Fruit fly (Drosophila melanogaster) ovary, adult (tissue): ENCODE results near the gene Smg6.

ENCODE experiments used
- CG17801 ChIP-seq: fragments of 200-800 bp; optimal IDR thresholded peaks from 2 replicates; lab custom pipeline; 2019; ENCODE audit warnings: missing biosample characterization, mild to moderate bottlenecking, missing genetic modification characterization, moderate library complexity; ENCODE audit not compliant: partially characterized antibody

Smg6 gene

dm6 chr3R:25009745-25010446, 23.4 kb downstream of the Smg6 start:
- TF ChIP-seq CG17801 = no peak

dm6 chr3R:25005748-25006147, 27.5 kb downstream of the Smg6 start:
- TF ChIP-seq CG17801 = no peak

dm6 chr3R:25004763-25005162, 28.5 kb downstream of the Smg6 start:
- no peak for TF ChIP-seq CG17801

dm6 chr3R:25004064-25004463, 29.2 kb downstream of the Smg6 start:
- no peak for TF ChIP-seq CG17801

dm6 chr3R:25002257-25002656, 31.0 kb downstream of the Smg6 start:
- TF ChIP-seq CG17801 = no peak

DNA sequence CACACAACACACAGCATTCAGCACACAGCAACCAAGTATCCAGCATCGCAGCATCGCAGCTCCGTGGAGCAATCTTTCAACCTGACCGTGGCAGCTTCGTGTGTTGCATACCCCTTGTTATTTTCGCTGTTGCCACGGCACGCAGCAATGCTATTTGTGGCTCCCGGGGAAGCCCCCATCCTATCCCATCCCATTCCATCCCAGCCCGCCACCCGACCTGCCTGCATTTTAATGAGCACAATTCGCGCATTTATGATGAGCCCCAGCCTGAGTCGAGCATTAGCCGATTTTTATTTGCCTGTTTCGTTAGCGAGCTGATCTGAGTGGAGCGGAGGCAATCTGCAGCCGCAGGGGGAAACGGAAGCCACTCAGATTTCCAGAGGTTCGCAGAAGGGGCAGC, 33.7 kb downstream of the Smg6 start:
- no peak for TF ChIP-seq CG17801

dm6 chr3R:24997287-24997686, 36.0 kb downstream of the Smg6 start:
- TF ChIP-seq CG17801 = no peak

- no peak for TF ChIP-seq CG17801
Observed at dm6 chr3R:24996502-24996901, 36.8 kb downstream of the Smg6 start.

DNA sequence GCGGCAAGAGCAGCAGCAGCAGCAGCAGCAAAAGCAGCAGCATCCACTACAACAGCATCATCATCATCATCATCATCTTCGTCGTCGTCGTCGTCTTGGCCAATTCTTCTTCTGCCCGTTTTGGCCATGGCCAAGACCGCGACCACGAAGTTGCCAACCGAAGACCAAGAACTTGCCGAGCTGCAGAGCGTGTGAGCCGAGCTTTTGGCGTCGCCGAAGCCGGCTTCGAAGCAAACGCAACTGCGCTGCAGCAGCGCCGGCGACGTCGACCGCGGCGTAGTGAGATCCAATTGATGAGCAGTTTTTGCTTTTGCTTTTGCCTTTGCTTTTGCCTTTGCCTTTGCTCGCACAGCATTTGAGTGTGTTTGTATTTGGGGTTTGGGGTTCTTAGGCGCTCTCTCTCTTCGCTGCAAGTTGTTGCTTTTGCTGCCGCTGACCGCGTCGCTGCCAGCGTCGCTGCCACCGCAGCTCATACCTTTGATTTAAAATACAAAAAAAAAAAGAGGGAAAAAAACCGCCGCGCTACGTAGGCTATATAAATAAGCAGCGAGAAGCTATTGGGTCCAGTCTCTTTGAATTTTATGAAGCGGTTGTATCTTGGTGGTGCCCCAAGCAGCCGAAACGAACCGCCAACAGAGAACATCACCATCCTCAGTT, 48.1 kb downstream of the Smg6 start:
- TF ChIP-seq CG17801 = no peak

dm6 chr3R:24983537-24984501, 49.4 kb downstream of the Smg6 start, which contains the start of gene tnc:
tnc (plus strand) TSS chr3R:24984384.
- TF ChIP-seq CG17801 = no peak
